Worm (Caenorhabditis elegans) whole organism, L4/young adult: Measurements from ENCODE around the gene nspe-1.

ENCODE experiments used
- W03F9.2 ChIP-seq: fragments of 150-350 bp; optimal IDR thresholded peaks from 2 replicates; lab custom pipeline; 2014; ENCODE audit warnings: missing biosample characterization, missing genetic modification characterization
- dao-5 ChIP-seq: sonication (generic microtip); optimal IDR thresholded peaks from 2 replicates; lab custom pipeline; 2016; ENCODE audit warnings: missing genotype, missing genetic modification characterization, moderate library complexity, missing compliant biosample characterization
- him-1 ChIP-seq: sonication (generic microtip); optimal IDR thresholded peaks from 2 replicates; lab custom pipeline; 2016; ENCODE audit warnings: missing genotype, missing genetic modification reagents, missing genetic modification characterization, missing compliant biosample characterization

- no peak for TF ChIP-seq W03F9.2 (tag; lab: Kevin White, UChicago)
- TF ChIP-seq him-1, result no peak
- no peak for TF ChIP-seq dao-5 (tag; lab: Kevin White, UChicago)
Observed at ce11 chrII:12655816-12656215, 35.2 kb upstream of the nspe-1 start.
